Fruit fly (Drosophila melanogaster) whole organism, adult: ENCODE measurements around the gene RluA-1.

Experiments used
- CG12768 ChIP-seq: fragments of 200-800 bp; sonication (Bioruptor generic); optimal IDR thresholded peaks from 2 replicates; lab custom pipeline; 2017; ENCODE audit warnings: missing biosample characterization, missing genetic modification characterization, mild to moderate bottlenecking, moderate library complexity, missing genetic modification reagents
- CG14711 ChIP-seq: fragments of 200-800 bp; sonication (Bioruptor generic); optimal IDR thresholded peaks from 2 replicates; lab custom pipeline; 2018; ENCODE audit warnings: missing biosample characterization, mild to moderate bottlenecking, missing genetic modification characterization, moderate library complexity
- CG1620 ChIP-seq: fragments of 200-800 bp; sonication (Bioruptor generic); optimal IDR thresholded peaks from 2 replicates; lab custom pipeline; 2016; ENCODE audit warnings: missing biosample characterization, missing genetic modification characterization
- CG7045 ChIP-seq: fragments of 200-800 bp; sonication (Bioruptor generic); optimal IDR thresholded peaks from 2 replicates; lab custom pipeline; 2017; ENCODE audit warnings: missing biosample characterization, mild to moderate bottlenecking, missing genetic modification characterization
- CG7101 ChIP-seq: fragments of 200-800 bp; sonication (Bioruptor generic); optimal IDR thresholded peaks from 2 replicates; lab custom pipeline; 2018; ENCODE audit warnings: missing biosample characterization, mild to moderate bottlenecking, missing genetic modification characterization, moderate library complexity
- kay ChIP-seq: fragments of 200-800 bp; sonication (Bioruptor generic); peaks from one replicate; lab custom pipeline; 2016; ENCODE audit warnings: missing biosample characterization, missing genetic modification characterization, borderline replicate concordance
- pad ChIP-seq: fragments of 200-800 bp; sonication (Bioruptor generic); optimal IDR thresholded peaks from 3 replicates; lab custom pipeline; 2017; ENCODE audit warnings: missing biosample characterization, missing genetic modification characterization, mild to moderate bottlenecking, moderate library complexity, missing genetic modification reagents
- toe ChIP-seq: fragments of 200-800 bp; sonication (Bioruptor generic); optimal IDR thresholded peaks from 2 replicates; lab custom pipeline; 2016; ENCODE audit warnings: missing biosample characterization, missing genetic modification characterization

DNA sequence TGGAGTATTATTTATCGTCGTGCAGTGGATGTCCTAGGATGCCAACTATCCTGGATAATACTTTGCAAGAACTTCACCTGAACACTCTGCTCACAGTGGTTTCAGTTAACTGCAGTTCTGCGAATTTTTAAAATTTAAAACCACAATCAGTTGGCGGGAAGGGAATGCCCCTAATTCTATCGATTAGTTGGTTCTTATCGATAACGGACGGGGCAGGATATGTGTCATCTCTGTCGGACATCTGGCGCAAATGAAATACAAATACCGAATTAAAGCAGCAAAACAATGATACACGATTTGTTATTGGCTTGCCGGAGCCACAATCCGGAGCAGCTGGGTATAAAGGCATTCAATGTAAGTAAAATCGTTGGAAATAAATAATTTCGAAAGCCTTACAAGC is 8.9 kb upstream of the RluA-1 start, which contains the start of gene Grip75:
- TF ChIP-seq CG7045 (GFP tag; lab: Kevin White, UChicago) (no peak), CG1620 (no peak), CG14711 (no peak), kay (GFP tag; lab: Kevin White, UChicago) (no peak), CG7101 (tag; lab: Kevin White, UChicago) (no peak), pad (GFP tag; lab: Kevin White, UChicago) (no peak), CG12768 (GFP tag; lab: Kevin White, UChicago) (no peak), toe (GFP tag; lab: Kevin White, UChicago) (no peak)
